Worm (Caenorhabditis elegans) whole organism, L4/young adult: ENCODE measurements around the gene Y71H2AL.2.

Experiments used
- W03F9.2 ChIP-seq: fragments of 150-350 bp; optimal IDR thresholded peaks from 2 replicates; lab custom pipeline; 2014; ENCODE audit warnings: missing biosample characterization, missing genetic modification characterization
- dao-5 ChIP-seq: sonication (generic microtip); optimal IDR thresholded peaks from 2 replicates; lab custom pipeline; 2016; ENCODE audit warnings: missing genotype, missing genetic modification characterization, moderate library complexity, missing compliant biosample characterization

DNA sequence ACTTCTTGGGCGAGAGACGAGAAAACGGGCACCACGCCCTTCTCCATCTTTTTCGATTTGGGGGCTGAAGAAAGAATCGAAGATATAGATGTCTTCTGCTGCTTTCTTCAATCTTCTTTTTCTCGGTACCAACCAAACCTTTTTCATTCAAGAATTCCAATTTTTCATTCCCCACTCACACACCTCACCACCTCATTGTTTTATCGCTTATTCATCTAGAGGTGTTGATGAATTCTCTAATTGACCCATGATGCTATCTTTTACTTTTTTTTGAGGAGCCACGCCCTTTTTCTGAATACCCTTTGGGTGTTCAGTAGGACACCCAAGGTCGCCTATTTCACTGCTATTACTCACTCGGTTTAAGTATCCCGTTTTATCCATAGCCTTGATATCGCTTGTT, 34.6 kb upstream of the Y71H2AL.2 start:
- no peak for TF ChIP-seq W03F9.2
- TF ChIP-seq dao-5 (tag; lab: Kevin White, UChicago), result no peak
